Fruit fly (Drosophila melanogaster): Measurements from ENCODE around the gene Pgam5.

The Pgam5 gene

dm6 chrX:1873515-1874126 is at the start of gene Pgam5, which contains the start of gene Vps26:
TSS of gene Pgam5 (minus strand) at chrX:1873565.
TSS of gene Vps26 (plus strand) at chrX:1873853.
- TF ChIP-seq pad (GFP tag; optimal IDR thresholded peaks at IDR 0.05) (peak; percentile 12), Mnt (GFP tag; optimal IDR thresholded peaks at IDR 0.05) (peak; percentile 52), tj (GFP tag; optimal IDR thresholded peaks at IDR 0.05) (peak; percentile 67), toe (GFP tag; optimal IDR thresholded peaks at IDR 0.05) (no peak), CG7101 (tag; optimal IDR thresholded peaks at IDR 0.05) (no peak), cnc (optimal IDR thresholded peaks at IDR 0.05) (no peak), ovo (GFP tag; optimal IDR thresholded peaks at IDR 0.05) (no peak), CG14711 (tag; optimal IDR thresholded peaks at IDR 0.05) (peak; percentile 5), Hr96 (GFP tag; optimal IDR thresholded peaks at IDR 0.05) (no peak), CG5204 (GFP tag; optimal IDR thresholded peaks at IDR 0.05) (no peak), Clk (GFP tag; optimal IDR thresholded peaks at IDR 0.05) (no peak), CG7045 (GFP tag; optimal IDR thresholded peaks at IDR 0.05) (no peak), CG1620 (GFP tag; optimal IDR thresholded peaks at IDR 0.05) (no peak), kay (GFP tag; ENCODE audit: borderline replicate concordance) (no peak)

dm6 chrX:1922765-1923501 is 49.6 kb upstream of the Pgam5 start, which contains the start of the genes eIF2Bepsilon and Ocrl:
TSS of gene eIF2Bepsilon (minus strand) at chrX:1922874.
TSS of gene Ocrl (plus strand) at chrX:1922981.
- TF ChIP-seq pad (GFP tag; optimal IDR thresholded peaks at IDR 0.05) (peak; percentile 13), CG1620 (GFP tag; optimal IDR thresholded peaks at IDR 0.05) (peak; percentile 25), CG5204 (GFP tag; optimal IDR thresholded peaks at IDR 0.05) (no peak), cnc (optimal IDR thresholded peaks at IDR 0.05) (no peak), Mnt (GFP tag; optimal IDR thresholded peaks at IDR 0.05) (peak; percentile 66), kay (GFP tag; ENCODE audit: borderline replicate concordance) (no peak), CG12768 (GFP tag; optimal IDR thresholded peaks at IDR 0.05) (no peak), CG7045 (GFP tag; optimal IDR thresholded peaks at IDR 0.05) (no peak), ovo (GFP tag; optimal IDR thresholded peaks at IDR 0.05) (no peak), bab1 (GFP tag; optimal IDR thresholded peaks at IDR 0.05) (peak; percentile 38), toe (GFP tag; optimal IDR thresholded peaks at IDR 0.05) (no peak), Crg-1 (GFP tag; optimal IDR thresholded peaks at IDR 0.05) (no peak), cic (GFP tag; optimal IDR thresholded peaks at IDR 0.05) (peak; percentile 38), CG11617 (GFP tag; optimal IDR thresholded peaks at IDR 0.05) (no peak), CG14711 (tag; optimal IDR thresholded peaks at IDR 0.05) (peak; percentile 58), Hr96 (GFP tag; optimal IDR thresholded peaks at IDR 0.05) (no peak), CG7101 (tag; optimal IDR thresholded peaks at IDR 0.05) (peak; percentile 15), Clk (GFP tag; optimal IDR thresholded peaks at IDR 0.05) (no peak), tj (GFP tag; optimal IDR thresholded peaks at IDR 0.05) (no peak), CG33017 (tag; optimal IDR thresholded peaks at IDR 0.05) (no peak)

dm6 chrX:1909533-1909932 is 36.2 kb upstream of the Pgam5 start:
- TF ChIP-seq tj (GFP tag; optimal IDR thresholded peaks at IDR 0.05) (no peak), cic (GFP tag; optimal IDR thresholded peaks at IDR 0.05) (peak; percentile 20), pad (GFP tag; optimal IDR thresholded peaks at IDR 0.05) (peak; percentile 23), toe (GFP tag; optimal IDR thresholded peaks at IDR 0.05) (no peak), CG7045 (GFP tag; optimal IDR thresholded peaks at IDR 0.05) (no peak), Mnt (GFP tag; optimal IDR thresholded peaks at IDR 0.05) (peak; percentile 28), CG33017 (tag; optimal IDR thresholded peaks at IDR 0.05) (no peak)

dm6 chrX:1908757-1909156 is 35.4 kb upstream of the Pgam5 start, which contains the start of the genes Edem1 and Rbcn-3B:
TSS of gene Edem1 (minus strand) at chrX:1908827.
TSS of gene Rbcn-3B (plus strand) at chrX:1908920.
- TF ChIP-seq CG12768 (GFP tag; optimal IDR thresholded peaks at IDR 0.05) (peak; percentile 7), CG7101 (tag; optimal IDR thresholded peaks at IDR 0.05) (no peak), bab1 (GFP tag; optimal IDR thresholded peaks at IDR 0.05) (peak; percentile 48), CG1620 (GFP tag; optimal IDR thresholded peaks at IDR 0.05) (no peak), CG14711 (tag; optimal IDR thresholded peaks at IDR 0.05) (peak; percentile 97), Mnt (GFP tag; optimal IDR thresholded peaks at IDR 0.05) (peak; percentile 70), cnc (optimal IDR thresholded peaks at IDR 0.05) (no peak)

dm6 chrX:1907727-1908264 is 34.4 kb upstream of the Pgam5 start, which contains the start of gene mip130:
TSS of gene mip130 (plus strand) at chrX:1908239.
- TF ChIP-seq ovo (GFP tag; optimal IDR thresholded peaks at IDR 0.05) (peak; percentile 46), CG12768 (GFP tag; optimal IDR thresholded peaks at IDR 0.05) (peak; percentile 75), Hr96 (GFP tag; optimal IDR thresholded peaks at IDR 0.05) (peak; percentile 78), CG33017 (tag; optimal IDR thresholded peaks at IDR 0.05) (peak; percentile 42), CG7101 (tag; optimal IDR thresholded peaks at IDR 0.05) (peak; percentile 83), CG11617 (GFP tag; optimal IDR thresholded peaks at IDR 0.05) (peak; percentile 81), cic (GFP tag; optimal IDR thresholded peaks at IDR 0.05) (no peak), Mnt (GFP tag; optimal IDR thresholded peaks at IDR 0.05) (peak; percentile 67), pad (GFP tag; optimal IDR thresholded peaks at IDR 0.05) (peak; percentile 46), tj (GFP tag; optimal IDR thresholded peaks at IDR 0.05) (peak; percentile 57), CG5204 (GFP tag; optimal IDR thresholded peaks at IDR 0.05) (peak; percentile 25), Crg-1 (GFP tag; optimal IDR thresholded peaks at IDR 0.05) (peak; percentile 55), Clk (GFP tag; optimal IDR thresholded peaks at IDR 0.05) (no peak), kay (GFP tag; ENCODE audit: borderline replicate concordance) (no peak), bab1 (GFP tag; optimal IDR thresholded peaks at IDR 0.05) (peak; percentile 79), cnc (optimal IDR thresholded peaks at IDR 0.05) (no peak), toe (GFP tag; optimal IDR thresholded peaks at IDR 0.05) (peak; percentile 51), CG14711 (tag; optimal IDR thresholded peaks at IDR 0.05) (peak; percentile 70), CG7045 (GFP tag; optimal IDR thresholded peaks at IDR 0.05) (peak; percentile 17), CG1620 (GFP tag; optimal IDR thresholded peaks at IDR 0.05) (peak; percentile 50)

Measured in whole organism, adult.